Fruit fly (Drosophila melanogaster) whole organism, wandering third instar larva: Measurements from ENCODE around the gene Vm32E.

ENCODE experiments used
- Dif ChIP-seq: fragments of 200-275, 200-300 bp; sonication (Bioruptor generic); optimal IDR thresholded peaks from 2 replicates; lab custom pipeline; 2018; ENCODE audit warnings: missing biosample characterization, missing genetic modification characterization; ENCODE audit not compliant: partially characterized antibody
- Hnf4 ChIP-seq: fragments of 200-800 bp; sonication (Bioruptor generic); optimal IDR thresholded peaks from 2 replicates; lab custom pipeline; 2016; ENCODE audit warnings: missing biosample characterization, mild to moderate bottlenecking, missing genetic modification characterization
- Hr83 ChIP-seq: fragments of 200-300 bp; sonication (Bioruptor generic); optimal IDR thresholded peaks from 2 replicates; lab custom pipeline; 2016; ENCODE audit warnings: missing biosample characterization, mild to moderate bottlenecking, missing genetic modification characterization, moderate library complexity; ENCODE audit not compliant: poor library complexity, severe bottlenecking
- Mio ChIP-seq: sonication (Bioruptor generic); optimal IDR thresholded peaks from 2 replicates; lab custom pipeline; 2016; ENCODE audit warnings: missing biosample characterization, missing genetic modification characterization
- Rel ChIP-seq, 2 experiments: fragments of 200-800 bp; sonication (Bioruptor generic) in 1 of 2; optimal IDR thresholded peaks; 2 replicates in 1 of 2; 3 replicates in 1 of 2; lab custom pipeline; 2016 to 2019; ENCODE audit warnings: mild to moderate bottlenecking in 2 of 2, missing biosample characterization in 2 of 2, missing genetic modification characterization in 2 of 2, moderate library complexity in 1 of 2
- br ChIP-seq: fragments of 200-800 bp; sonication (Bioruptor generic); optimal IDR thresholded peaks from 2 replicates; lab custom pipeline; 2016; ENCODE audit warnings: missing biosample characterization, missing genetic modification characterization
- dsf ChIP-seq: sonication (Bioruptor generic); optimal IDR thresholded peaks from 2 replicates; lab custom pipeline; 2016; ENCODE audit warnings: missing biosample characterization, missing genetic modification characterization, borderline replicate concordance
- jim ChIP-seq: fragments of 175-275, 200-325 bp; sonication (Bioruptor generic); optimal IDR thresholded peaks from 2 replicates; lab custom pipeline; 2016; ENCODE audit warnings: missing biosample characterization, mild to moderate bottlenecking, missing genetic modification characterization
- lola ChIP-seq: fragments of >200 bp; optimal IDR thresholded peaks from 2 replicates; lab custom pipeline; 2017; ENCODE audit warnings: missing biosample characterization, missing genetic modification characterization
- pan ChIP-seq: fragments of >200 bp; optimal IDR thresholded peaks from 2 replicates; lab custom pipeline; 2017
- psq ChIP-seq: fragments of 200-800 bp; sonication (Bioruptor generic); optimal IDR thresholded peaks from 3 replicates; lab custom pipeline; 2017; ENCODE audit warnings: missing biosample characterization, mild to moderate bottlenecking, missing genetic modification characterization, moderate library complexity

DNA sequence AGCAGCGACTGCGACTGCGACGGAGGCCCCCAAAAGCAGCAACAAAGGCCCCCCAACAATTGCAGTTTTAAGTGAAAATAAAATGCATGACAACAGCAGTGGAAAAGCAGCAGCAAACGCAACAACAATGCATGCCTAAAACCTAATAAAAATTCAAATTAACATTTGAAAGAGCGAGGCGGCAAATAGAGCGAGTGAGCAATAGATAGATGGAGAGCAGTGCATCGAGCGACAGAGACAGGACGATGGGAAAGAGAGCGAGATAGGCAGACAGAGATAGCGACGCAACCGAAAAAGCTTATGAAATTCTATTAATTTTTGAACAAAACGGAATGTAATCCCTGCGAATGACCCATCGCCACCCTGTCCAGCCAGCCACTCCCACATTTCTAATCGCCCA lies 47.5 kb upstream of the Vm32E start:
- no peak for TF ChIP-seq br (GFP tag; lab: Kevin White, UChicago)
- no peak for TF ChIP-seq Hr83 (GFP tag; lab: Kevin White, UChicago)
- TF ChIP-seq pan (lab: Kevin White, UChicago) = no peak
- TF ChIP-seq dsf = no peak
- no peak for TF ChIP-seq psq
- no peak for TF ChIP-seq Mio (GFP tag; lab: Kevin White, UChicago)
- no peak for TF ChIP-seq Rel (GFP tag; optimal IDR thresholded peaks at IDR 0.05; lab: Kevin White, UChicago)
- TF ChIP-seq Rel (tag; optimal IDR thresholded peaks at IDR 0.05; lab: Kevin White, UChicago) = no peak
- TF ChIP-seq lola (GFP tag; lab: Kevin White, UChicago) = no peak
- no peak for TF ChIP-seq jim
- TF ChIP-seq Hnf4 (GFP tag; lab: Kevin White, UChicago) = no peak
- no peak for TF ChIP-seq Dif
